Fruit fly (Drosophila melanogaster): ENCODE measurements around the gene CG33932.

Gene CG33932

dm6 chrX:19737872-19738271 lies 6.4 kb upstream of the CG33932 start:
- no peak for TF ChIP-seq noc (tag; optimal IDR thresholded peaks at IDR 0.05)

dm6 chrX:19745908-19746604 lies 1.8 kb downstream of the CG33932 start, which contains the start of gene parvin:
Gene parvin (plus strand): TSS chrX:19746041.
- TF ChIP-seq noc (tag; optimal IDR thresholded peaks at IDR 0.05) = peak; percentile 4

- no peak for TF ChIP-seq noc (tag; optimal IDR thresholded peaks at IDR 0.05)
Measured at dm6 chrX:19748014-19748413, 3.8 kb downstream of the CG33932 start, which contains the start of gene Alr. Gene Alr (plus strand): TSS chrX:19748314.

dm6 chrX:19748565-19748964 lies 4.3 kb downstream of the CG33932 start:
- no peak for TF ChIP-seq noc (tag; optimal IDR thresholded peaks at IDR 0.05)

- peak; percentile 58 for TF ChIP-seq noc (tag; optimal IDR thresholded peaks at IDR 0.05)
Measured at dm6 chrX:19750626-19751149, 6.5 kb downstream of the CG33932 start, which contains the start of gene Abcd3. Gene Abcd3 (plus strand): TSS chrX:19750770.

- TF ChIP-seq noc (tag; optimal IDR thresholded peaks at IDR 0.05) = no peak
Measured at dm6 chrX:19752344-19752743, 8.1 kb downstream of the CG33932 start.

dm6 chrX:19753710-19754109 lies 9.5 kb downstream of the CG33932 start:
- no peak for TF ChIP-seq noc (tag; optimal IDR thresholded peaks at IDR 0.05)

dm6 chrX:19754152-19754579 lies 9.9 kb downstream of the CG33932 start:
- peak; percentile 45 for TF ChIP-seq noc (tag; optimal IDR thresholded peaks at IDR 0.05)

- no peak for TF ChIP-seq noc (tag; optimal IDR thresholded peaks at IDR 0.05)
Measured at dm6 chrX:19754705-19755403, 10.6 kb downstream of the CG33932 start.

dm6 chrX:19762167-19762566 lies 17.9 kb downstream of the CG33932 start:
- no peak for TF ChIP-seq noc (tag; optimal IDR thresholded peaks at IDR 0.05)

dm6 chrX:19763440-19764002 lies 19.3 kb downstream of the CG33932 start:
- no peak for TF ChIP-seq noc (tag; optimal IDR thresholded peaks at IDR 0.05)

dm6 chrX:19764824-19765489 lies 20.7 kb downstream of the CG33932 start, which contains the start of gene CG12702:
Gene CG12702 (minus strand): TSS chrX:19764874.
- TF ChIP-seq noc (tag; optimal IDR thresholded peaks at IDR 0.05) = no peak

- TF ChIP-seq noc (tag; optimal IDR thresholded peaks at IDR 0.05) = no peak
Measured at dm6 chrX:19765490-19766212, 21.4 kb downstream of the CG33932 start.

dm6 chrX:19769821-19770519 lies 25.7 kb downstream of the CG33932 start:
- no peak for TF ChIP-seq noc (tag; optimal IDR thresholded peaks at IDR 0.05)

Measured in whole organism, larva.